Worm (Caenorhabditis elegans): ENCODE results near the gene F44E5.1.

F44E5.1 gene

DNA sequence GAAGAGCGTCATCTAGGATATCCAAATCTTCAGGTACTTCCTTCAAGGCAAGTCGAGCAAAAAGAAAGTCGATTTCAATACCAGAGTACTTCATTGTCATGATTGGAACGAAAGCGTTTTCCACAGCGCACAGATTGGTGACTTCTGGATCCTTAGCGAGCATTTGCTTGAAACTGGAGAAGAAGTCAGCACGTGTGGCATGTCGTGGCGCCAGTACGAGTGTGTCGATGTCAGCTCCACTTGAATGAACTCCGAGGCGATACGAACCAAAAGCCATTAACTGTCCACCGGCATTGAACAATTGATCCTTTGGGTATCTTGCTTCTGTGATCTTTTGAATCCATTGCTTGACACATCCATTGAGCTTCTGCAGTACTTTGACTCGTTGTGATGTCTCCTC is 41.7 kb upstream of the F44E5.1 start:
- TF ChIP-seq unc-62 (GFP tag; optimal IDR thresholded peaks at IDR 0.05 in 1 of 2), result peak in 1 of 2 experiments; percentile 98
- no peak for TF ChIP-seq unc-62 (tag; optimal IDR thresholded peaks at IDR 0.05)
- peak; percentile 80 for TF ChIP-seq aha-1 (tag)
- no peak for TF ChIP-seq egl-43 (GFP tag; IDR thresholded peaks at IDR 0.05)

ce11 chrII:11813895-11814369 is 39.6 kb upstream of the F44E5.1 start, which contains the start of gene F43G6.8:
Gene F43G6.8 (minus strand): TSS chrII:11814092.
- TF ChIP-seq Y105C5A.15 (GFP tag; IDR thresholded peaks at IDR 0.05) (no peak), mes-2 (tag; optimal IDR thresholded peaks at IDR 0.05; ENCODE audit: poor library complexity, severe bottlenecking) (peak; percentile 36), gei-8 (GFP tag; optimal IDR thresholded peaks at IDR 0.05) (no peak), nhr-6 (tag; optimal IDR thresholded peaks at IDR 0.05) (peak; percentile 23), F44E2.7 (GFP tag; IDR thresholded peaks at IDR 0.05) (no peak), hlh-11 (tag; optimal IDR thresholded peaks at IDR 0.05) (peak; percentile 74), madf-9 (GFP tag; conservative IDR thresholded peaks at IDR 0.05) (no peak), nhr-76 (tag; optimal IDR thresholded peaks at IDR 0.05) (no peak), ztf-7 (tag; optimal IDR thresholded peaks at IDR 0.05) (no peak), mep-1 (tag; optimal IDR thresholded peaks at IDR 0.05) (peak; percentile 56), zag-1 (tag; optimal IDR thresholded peaks at IDR 0.05) (no peak), ceh-20 (GFP tag; IDR thresholded peaks at IDR 0.05) (no peak), fkh-10 (GFP tag; optimal IDR thresholded peaks at IDR 0.05) (no peak), mdl-1 (tag; optimal IDR thresholded peaks at IDR 0.05) (peak in 1 of 2 experiments; percentile 74), ces-1 (GFP tag; optimal IDR thresholded peaks at IDR 0.05) (no peak), spr-1 (tag; optimal IDR thresholded peaks at IDR 0.05) (no peak), snpc-1.2 (GFP tag; IDR thresholded peaks at IDR 0.05) (no peak), dpl-1 (GFP tag; optimal IDR thresholded peaks at IDR 0.05) (peak; percentile 24), ceh-44 (GFP tag; IDR thresholded peaks at IDR 0.05) (no peak), ztf-11 (tag; optimal IDR thresholded peaks at IDR 0.05) (no peak), lim-7 (GFP tag; IDR thresholded peaks at IDR 0.05) (no peak), dve-1 (tag; optimal IDR thresholded peaks at IDR 0.05; ENCODE audit: insufficient read depth) (no peak), aha-1 (tag) (peak; percentile 75), dmd-8 (GFP tag; IDR thresholded peaks at IDR 0.05) (0 out of 2 replicates have a peak, but pooled peaks have one; percentile 18), daf-8 (GFP tag; IDR thresholded peaks at IDR 0.05) (no peak), hlh-30 (tag; optimal IDR thresholded peaks at IDR 0.05; ENCODE audit: insufficient read depth) (peak; percentile 95), hmg-1.1 (GFP tag; IDR thresholded peaks at IDR 0.05) (peak; percentile 64), nhr-11 (tag; optimal IDR thresholded peaks at IDR 0.05) (peak; percentile 80), lin-13 (GFP tag; optimal IDR thresholded peaks at IDR 0.05) (no peak), mdt-29 (GFP tag; IDR thresholded peaks at IDR 0.05) (no peak), ceh-28 (tag; optimal IDR thresholded peaks at IDR 0.05) (no peak), ama-1 (optimal IDR thresholded peaks at IDR 0.05) (peak; percentile 73), lin-1 (GFP tag; IDR thresholded peaks at IDR 0.05) (no peak), nhr-28 (tag; optimal IDR thresholded peaks at IDR 0.05) (peak; percentile 53), daf-16 (GFP tag; optimal IDR thresholded peaks at IDR 0.05) (no peak), daf-16 (tag; optimal IDR thresholded peaks at IDR 0.05) (peak; percentile 2), php-3 (GFP tag; IDR thresholded peaks at IDR 0.05) (no peak), dmd-6 (GFP tag; IDR thresholded peaks at IDR 0.05) (no peak), lin-39 (tag; optimal IDR thresholded peaks at IDR 0.05) (no peak), hif-1 (tag; optimal IDR thresholded peaks at IDR 0.05) (peak in 1 of 2 experiments; percentile 48), ctbp-1 (GFP tag; IDR thresholded peaks at IDR 0.05) (no peak), daf-12 (tag; optimal IDR thresholded peaks at IDR 0.05) (no peak), T26A8.4 (GFP tag; IDR thresholded peaks at IDR 0.05) (no peak), T20F7.1 (GFP tag; optimal IDR thresholded peaks at IDR 0.05) (no peak), unc-62 (GFP tag; optimal IDR thresholded peaks at IDR 0.05 in 1 of 2) (no peak), unc-62 (tag; optimal IDR thresholded peaks at IDR 0.05) (no peak), lin-29 (GFP tag; IDR thresholded peaks at IDR 0.05) (no peak), snpc-4 (tag; optimal IDR thresholded peaks at IDR 0.05) (no peak), egl-43 (GFP tag; IDR thresholded peaks at IDR 0.05) (no peak), nhr-41 (GFP tag; IDR thresholded peaks at IDR 0.05) (no peak)
